Worm (Caenorhabditis elegans) whole organism, L4 larva: ENCODE results near the gene rab-39.

Source experiments
- F26F4.8 ChIP-seq: fragments of 200-800 bp; sonication (Bioruptor generic); conservative IDR thresholded peaks from 2 replicates; pipeline ENCODE4 v1.3.6; 2022; ENCODE audit warnings: missing genetic modification characterization, missing compliant biosample characterization
- T20F7.1 ChIP-seq: fragments of 200-800 bp; sonication (Bioruptor generic); optimal IDR thresholded peaks from 2 replicates; lab custom pipeline; 2018; ENCODE audit warnings: mild to moderate bottlenecking, missing genetic modification characterization, missing compliant biosample characterization
- T26A8.4 ChIP-seq: fragments of 200-800 bp; sonication (Bioruptor generic); IDR thresholded peaks from 2 replicates; pipeline ENCODE4 v1.3.6; 2022; ENCODE audit warnings: missing genetic modification characterization, missing compliant biosample characterization
- Y48G9A.11 ChIP-seq: fragments of 200-800 bp; sonication (Bioruptor generic); IDR thresholded peaks from 2 replicates; pipeline ENCODE4 v1.3.6; 2022; ENCODE audit warnings: missing genetic modification reagents, missing genetic modification characterization, missing compliant biosample characterization
- aha-1 ChIP-seq: fragments of 150-350 bp; peaks from one replicate; lab custom pipeline; 2014; ENCODE audit warnings: missing biosample characterization, missing genetic modification characterization
- ceh-20 ChIP-seq: fragments of 200-800 bp; sonication (Bioruptor generic); IDR thresholded peaks from 2 replicates; pipeline ENCODE4 v1.3.6; 2022; ENCODE audit warnings: missing genetic modification reagents, missing genetic modification characterization, missing compliant biosample characterization
- ceh-32 ChIP-seq: sonication (generic microtip); optimal IDR thresholded peaks from 2 replicates; lab custom pipeline; 2016; ENCODE audit warnings: mild to moderate bottlenecking, missing genetic modification characterization, missing compliant biosample characterization; ENCODE audit not compliant: poor library complexity
- ceh-62 ChIP-seq: sonication (generic microtip); optimal IDR thresholded peaks from 2 replicates; lab custom pipeline; 2017; ENCODE audit warnings: missing biosample characterization, missing genetic modification characterization
- daf-16 ChIP-seq, 3 experiments: sonication (generic microtip); optimal IDR thresholded peaks; 2 replicates each; lab custom pipeline; 2016 to 2017; ENCODE audit warnings: missing genetic modification characterization in 3 of 3, missing genetic modification reagents in 3 of 3, mild to moderate bottlenecking in 2 of 3, missing compliant biosample characterization in 2 of 3, missing biosample characterization in 1 of 3, moderate library complexity in 1 of 3
- dmd-6 ChIP-seq: fragments of 200-800 bp; sonication (Bioruptor generic); IDR thresholded peaks from 2 replicates; pipeline ENCODE4 v1.3.6; 2022; ENCODE audit warnings: missing genetic modification reagents, missing genetic modification characterization, missing compliant biosample characterization
- dmd-9 ChIP-seq: fragments of 200-800 bp; sonication (Bioruptor generic); IDR thresholded peaks from 2 replicates; pipeline ENCODE4 v1.3.6; 2022; ENCODE audit warnings: missing genetic modification reagents, missing genetic modification characterization, missing compliant biosample characterization
- dpl-1 ChIP-seq: fragments of 150-350 bp; optimal IDR thresholded peaks from 2 replicates; lab custom pipeline; 2014; ENCODE audit warnings: missing biosample characterization, missing genetic modification reagents, missing genetic modification characterization
- duxl-1 ChIP-seq: sonication (generic microtip); optimal IDR thresholded peaks from 2 replicates; lab custom pipeline; 2016; ENCODE audit warnings: mild to moderate bottlenecking, missing genetic modification characterization, moderate library complexity, missing compliant biosample characterization; ENCODE audit not compliant: poor library complexity
- dve-1 ChIP-seq: sonication (generic microtip); optimal IDR thresholded peaks from 2 replicates; lab custom pipeline; 2017; ENCODE audit warnings: antibody characterized with exemption, mild to moderate bottlenecking, missing genetic modification characterization, missing compliant biosample characterization; ENCODE audit not compliant: insufficient read depth
- fos-1 ChIP-seq: fragments of 150-350 bp; optimal IDR thresholded peaks from 2 replicates; lab custom pipeline; 2014; ENCODE audit warnings: missing biosample characterization, missing genetic modification characterization
- hif-1 ChIP-seq, 2 experiments: sonication (generic microtip); optimal IDR thresholded peaks; 2 replicates each; lab custom pipeline; 2016 to 2017; ENCODE audit warnings: missing compliant biosample characterization in 2 of 2, missing genetic modification characterization in 2 of 2, missing genetic modification reagents in 2 of 2, missing genotype in 2 of 2, mild to moderate bottlenecking in 1 of 2
- hlh-11 ChIP-seq: fragments of 200-800 bp; sonication (Bioruptor generic); optimal IDR thresholded peaks from 2 replicates; lab custom pipeline; 2018; ENCODE audit warnings: mild to moderate bottlenecking, missing genetic modification characterization, missing compliant biosample characterization
- hlh-30 ChIP-seq: sonication (generic microtip); optimal IDR thresholded peaks from 2 replicates; lab custom pipeline; 2017; ENCODE audit warnings: antibody characterized with exemption, mild to moderate bottlenecking, missing genetic modification characterization, missing compliant biosample characterization; ENCODE audit not compliant: insufficient read depth
- lin-13 ChIP-seq: fragments of 150-350 bp; optimal IDR thresholded peaks from 2 replicates; lab custom pipeline; 2014; ENCODE audit warnings: missing biosample characterization, missing genetic modification reagents, missing genetic modification characterization
- lin-38 ChIP-seq: fragments of 200-800 bp; sonication (Bioruptor generic); IDR thresholded peaks from 2 replicates; pipeline ENCODE4 v1.3.6; 2022; ENCODE audit warnings: missing genetic modification reagents, missing genetic modification characterization, missing compliant biosample characterization
- lsy-2 ChIP-seq, 2 experiments: fragments of 150-350 bp in 1 of 2; sonication (generic microtip) in 1 of 2; optimal IDR thresholded peaks; 2 replicates each; lab custom pipeline; 2014 to 2017; ENCODE audit warnings: missing biosample characterization in 2 of 2, missing genetic modification characterization in 2 of 2
- madf-5 ChIP-seq, 2 experiments: fragments of 200-800 bp; sonication (Bioruptor generic); IDR thresholded peaks; 2 replicates each; pipeline ENCODE4 v1.3.6; 2022; ENCODE audit warnings: missing compliant biosample characterization in 2 of 2, missing genetic modification characterization in 2 of 2
- mdl-1 ChIP-seq, 2 experiments: fragments of 150-350 bp in 1 of 2; sonication (generic microtip) in 1 of 2; optimal IDR thresholded peaks; 2 replicates each; lab custom pipeline; 2014 to 2017; ENCODE audit warnings: missing biosample characterization in 2 of 2, missing genetic modification characterization in 2 of 2
- mdt-29 ChIP-seq: fragments of 200-800 bp; sonication (Bioruptor generic); IDR thresholded peaks from 2 replicates; pipeline ENCODE4 v1.3.6; 2022; ENCODE audit warnings: missing genetic modification reagents, missing genetic modification characterization, missing compliant biosample characterization
- mep-1 ChIP-seq: fragments of 150-350 bp; sonication (generic microtip); optimal IDR thresholded peaks from 3 replicates; lab custom pipeline; 2014; ENCODE audit warnings: missing biosample characterization, missing genetic modification characterization
- mes-2 ChIP-seq: sonication (generic microtip); optimal IDR thresholded peaks from 2 replicates; lab custom pipeline; 2016; ENCODE audit warnings: missing genotype, mild to moderate bottlenecking, missing genetic modification characterization, missing compliant biosample characterization; ENCODE audit not compliant: poor library complexity, severe bottlenecking
- mxl-2 ChIP-seq: fragments of 200-800 bp; sonication (Bioruptor generic); conservative IDR thresholded peaks from 2 replicates; pipeline ENCODE4 v1.3.6; 2022; ENCODE audit warnings: missing genetic modification reagents, missing genetic modification characterization, missing compliant biosample characterization
- mxl-3 ChIP-seq: fragments of 200-800 bp; sonication (Bioruptor generic); optimal IDR thresholded peaks from 2 replicates; lab custom pipeline; 2018; ENCODE audit warnings: mild to moderate bottlenecking, missing genetic modification characterization, missing compliant biosample characterization
- nhr-10 ChIP-seq: fragments of 150-350 bp; optimal IDR thresholded peaks from 2 replicates; lab custom pipeline; 2014; ENCODE audit warnings: missing biosample characterization, missing genetic modification characterization
- nhr-102 ChIP-seq: sonication (generic microtip); optimal IDR thresholded peaks from 2 replicates; lab custom pipeline; 2016; ENCODE audit warnings: mild to moderate bottlenecking, missing genetic modification characterization, moderate library complexity, missing compliant biosample characterization
- nhr-111 ChIP-seq: fragments of 200-800 bp; sonication (Bioruptor generic); optimal IDR thresholded peaks from 2 replicates; lab custom pipeline; 2018; ENCODE audit warnings: mild to moderate bottlenecking, missing genetic modification characterization, missing compliant biosample characterization
- nhr-41 ChIP-seq: fragments of 200-800 bp; sonication (Bioruptor generic); IDR thresholded peaks from 2 replicates; pipeline ENCODE4 v1.3.6; 2022; ENCODE audit warnings: missing genetic modification reagents, missing genetic modification characterization, missing compliant biosample characterization
- nhr-48 ChIP-seq: sonication (generic microtip); optimal IDR thresholded peaks from 2 replicates; lab custom pipeline; 2016; ENCODE audit warnings: mild to moderate bottlenecking, missing genetic modification characterization, missing compliant biosample characterization
- nhr-76 ChIP-seq: fragments of 150-350 bp; optimal IDR thresholded peaks from 2 replicates; lab custom pipeline; 2014; ENCODE audit warnings: missing biosample characterization, missing genetic modification characterization
- nhr-77 ChIP-seq: fragments of 150-350 bp; optimal IDR thresholded peaks from 2 replicates; lab custom pipeline; 2014; ENCODE audit warnings: missing biosample characterization, missing genetic modification characterization
- pha-4 ChIP-seq, 2 experiments: fragments of 150-350 bp in 1 of 2; fragments of 200-800 bp in 1 of 2; sonication (Bioruptor generic) in 1 of 2; IDR thresholded peaks in 1 of 2; optimal IDR thresholded peaks in 1 of 2; 2 replicates each; pipeline versions ENCODE4 v1.3.6 to Lab custom; 2014 to 2022; ENCODE audit warnings: missing genetic modification characterization in 2 of 2, missing genetic modification reagents in 2 of 2, missing biosample characterization in 1 of 2, missing compliant biosample characterization in 1 of 2
- php-3 ChIP-seq: fragments of 200-800 bp; sonication (Bioruptor generic); IDR thresholded peaks from 2 replicates; pipeline ENCODE4 v1.3.6; 2022; ENCODE audit warnings: missing genetic modification reagents, missing genetic modification characterization, missing compliant biosample characterization
- pqm-1 ChIP-seq: sonication (generic microtip); optimal IDR thresholded peaks from 2 replicates; lab custom pipeline; 2017; ENCODE audit warnings: missing biosample characterization, missing genetic modification characterization
- saeg-2 ChIP-seq: fragments of 200-800 bp; sonication (Bioruptor generic); IDR thresholded peaks from 2 replicates; pipeline ENCODE4 v1.3.6; 2022; ENCODE audit warnings: missing genetic modification reagents, missing genetic modification characterization, missing compliant biosample characterization
- sdz-12 ChIP-seq: fragments of 200-800 bp; sonication (Bioruptor generic); optimal IDR thresholded peaks from 2 replicates; lab custom pipeline; 2018; ENCODE audit warnings: mild to moderate bottlenecking, missing genetic modification characterization, missing compliant biosample characterization
- spr-3 ChIP-seq: fragments of 200-800 bp; sonication (Bioruptor generic); optimal IDR thresholded peaks from 2 replicates; lab custom pipeline; 2018; ENCODE audit warnings: mild to moderate bottlenecking, missing genetic modification characterization, missing compliant biosample characterization
- tra-1 ChIP-seq: fragments of 200-800 bp; sonication (Bioruptor generic); IDR thresholded peaks from 2 replicates; pipeline ENCODE4 v1.3.6; 2022; ENCODE audit warnings: missing genetic modification reagents, missing genetic modification characterization, missing compliant biosample characterization
- unc-62 ChIP-seq, 3 experiments: fragments of 150-350 bp in 1 of 3; sonication (generic microtip); optimal IDR thresholded peaks in 2 of 3; peaks in 1 of 3; 1 replicate in 1 of 3; 2 replicates in 2 of 3; lab custom pipeline; 2014 to 2017; ENCODE audit warnings: missing biosample characterization in 3 of 3, missing genetic modification characterization in 3 of 3, missing genetic modification reagents in 3 of 3, missing genotype in 1 of 3
- zfp-3 ChIP-seq: fragments of 200-800 bp; sonication (Bioruptor generic); conservative IDR thresholded peaks from 2 replicates; pipeline ENCODE4 v1.3.6; 2022; ENCODE audit warnings: missing genetic modification reagents, missing genetic modification characterization, missing compliant biosample characterization
- zip-2 ChIP-seq: fragments of 150-350 bp; optimal IDR thresholded peaks from 2 replicates; lab custom pipeline; 2014; ENCODE audit warnings: missing biosample characterization, missing genetic modification characterization
- ztf-7 ChIP-seq: fragments of 150-350 bp; optimal IDR thresholded peaks from 2 replicates; lab custom pipeline; 2014; ENCODE audit warnings: missing biosample characterization, missing genetic modification characterization

Gene rab-39

DNA sequence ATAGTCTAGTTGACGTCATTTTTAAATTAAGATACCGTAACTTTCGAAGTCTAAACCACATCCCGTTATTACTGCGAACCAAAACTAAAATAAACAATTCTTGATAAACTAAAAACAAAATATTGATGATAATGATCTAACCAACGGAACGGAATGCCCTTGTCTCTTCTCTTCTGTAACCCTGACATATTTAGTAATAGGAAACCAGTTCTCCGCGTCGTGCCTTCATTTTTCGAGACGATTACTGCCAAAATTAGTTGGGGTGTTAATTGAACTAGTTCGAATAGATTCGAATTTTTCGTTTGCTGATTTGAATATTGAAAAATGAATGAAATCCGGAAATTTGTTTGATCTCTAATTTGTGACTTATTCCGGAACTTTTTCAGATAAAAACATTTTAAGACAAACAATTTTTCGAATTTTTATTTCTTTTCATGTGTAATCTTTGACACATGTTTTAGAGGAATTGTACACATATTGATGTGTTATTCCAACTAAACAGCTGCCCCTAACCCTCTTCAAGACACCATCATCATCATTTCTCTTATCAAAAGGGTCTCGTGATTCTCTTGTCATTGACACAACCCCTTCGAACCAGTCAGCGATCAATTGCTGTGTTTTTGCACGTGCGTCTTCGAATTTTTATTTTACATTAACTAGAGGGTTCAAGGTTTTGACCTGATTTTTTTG is 38.9 kb downstream of the rab-39 start:
- TF ChIP-seq mdl-1 (tag; optimal IDR thresholded peaks at IDR 0.05; lab: Kevin White, UChicago) (peak; percentile 70 to 96), dmd-6 (GFP tag; lab: Robert Waterston, UW) (peak; percentile 97), dve-1 (tag; lab: Kevin White, UChicago) (peak; percentile 86), madf-5 (GFP tag; IDR thresholded peaks at IDR 0.05; lab: Robert Waterston, UW) (no peak), ceh-62 (no peak), nhr-41 (GFP tag; lab: Robert Waterston, UW) (no peak), duxl-1 (tag; lab: Kevin White, UChicago) (no peak), mdt-29 (GFP tag; lab: Robert Waterston, UW) (peak; percentile 53; the same call in 1 of the 2 replicates), php-3 (GFP tag; lab: Robert Waterston, UW) (peak; percentile 89), fos-1 (tag; lab: Kevin White, UChicago) (peak; percentile 33), pqm-1 (tag; lab: Kevin White, UChicago) (no peak), lin-13 (GFP tag; lab: Kevin White, UChicago) (no peak), zip-2 (tag; lab: Kevin White, UChicago) (peak; percentile 65), nhr-10 (tag; lab: Kevin White, UChicago) (peak; percentile 19), T20F7.1 (peak; percentile 62), nhr-111 (GFP tag; lab: Kevin White, UChicago) (no peak), nhr-102 (peak; percentile 78), dpl-1 (peak; percentile 16), lin-38 (0 out of 2 replicates have a peak, but pooled peaks have one; percentile 12), hlh-11 (tag; lab: Kevin White, UChicago) (peak; percentile 97), aha-1 (tag; lab: Kevin White, UChicago) (peak; percentile 94), pha-4 (GFP tag; IDR thresholded peaks at IDR 0.05; lab: Robert Waterston, UW) (peak; percentile 59; the same call in 1 of the 2 replicates), pha-4 (tag; optimal IDR thresholded peaks at IDR 0.05; lab: Kevin White, UChicago) (no peak), nhr-77 (peak; percentile 95), mep-1 (tag; lab: Kevin White, UChicago) (peak; percentile 70), spr-3 (GFP tag; lab: Kevin White, UChicago) (peak; percentile 20), Y48G9A.11 (GFP tag; lab: Robert Waterston, UW) (0 out of 2 replicates have a peak, but pooled peaks have one; percentile 25), unc-62 (GFP tag; optimal IDR thresholded peaks at IDR 0.05 in 1 of 2; lab: Kevin White, UChicago) (peak in 1 of 2 experiments; percentile 99), unc-62 (tag; optimal IDR thresholded peaks at IDR 0.05; lab: Kevin White, UChicago) (no peak), nhr-76 (no peak), mes-2 (tag; lab: Kevin White, UChicago) (peak; percentile 66), F26F4.8 (no peak), sdz-12 (no peak), saeg-2 (GFP tag; lab: Robert Waterston, UW) (peak; percentile 67; the same call in 1 of the 2 replicates), nhr-48 (peak; percentile 74), ztf-7 (tag; lab: Kevin White, UChicago) (peak; percentile 14), daf-16 (GFP tag; optimal IDR thresholded peaks at IDR 0.05; lab: Kevin White, UChicago) (peak; percentile 20 to 94), daf-16 (tag; optimal IDR thresholded peaks at IDR 0.05; lab: Kevin White, UChicago) (peak; percentile 95), dmd-9 (GFP tag; lab: Robert Waterston, UW) (no peak), mxl-3 (GFP tag; lab: Kevin White, UChicago) (peak; percentile 54), tra-1 (GFP tag; lab: Robert Waterston, UW) (peak; percentile 50; the same call in 1 of the 2 replicates), ceh-32 (tag; lab: Kevin White, UChicago) (no peak), mxl-2 (GFP tag; lab: Robert Waterston, UW) (peak; percentile 63; the same call in 1 of the 2 replicates), ceh-20 (peak; percentile 18; the same call in 1 of the 2 replicates), hlh-30 (tag; lab: Kevin White, UChicago) (peak; percentile 96), lsy-2 (tag; optimal IDR thresholded peaks at IDR 0.05; lab: Kevin White, UChicago) (peak; percentile 2 to 81), T26A8.4 (peak; percentile 37; the same call in 1 of the 2 replicates), hif-1 (tag; optimal IDR thresholded peaks at IDR 0.05; lab: Kevin White, UChicago) (peak; percentile 64 to 89), zfp-3 (GFP tag; lab: Robert Waterston, UW) (peak; percentile 67; the same call in 1 of the 2 replicates)
